Worm (Caenorhabditis elegans) whole organism, L4 larva: ENCODE results near the gene gldi-8.

Experiments used
- D1046.2 ChIP-seq: fragments of 200-800 bp; sonication (Bioruptor generic); IDR thresholded peaks from 2 replicates; pipeline ENCODE4 v1.3.6; 2022; ENCODE audit warnings: missing genetic modification characterization, missing compliant biosample characterization
- F44E2.7 ChIP-seq: fragments of 200-800 bp; sonication (Bioruptor generic); IDR thresholded peaks from 2 replicates; pipeline ENCODE4 v2.1.2; 2022; ENCODE audit warnings: missing genetic modification characterization, missing compliant biosample characterization
- F49E8.2 ChIP-seq: sonication (generic microtip); optimal IDR thresholded peaks from 2 replicates; lab custom pipeline; 2016; ENCODE audit warnings: missing compliant biosample characterization, mild to moderate bottlenecking, missing genetic modification characterization, borderline replicate concordance
- T26A8.4 ChIP-seq: fragments of 200-800 bp; sonication (Bioruptor generic); IDR thresholded peaks from 2 replicates; pipeline ENCODE4 v1.3.6; 2022; ENCODE audit warnings: missing genetic modification characterization, missing compliant biosample characterization
- Y105C5A.15 ChIP-seq: fragments of 200-800 bp; sonication (Bioruptor generic); IDR thresholded peaks from 2 replicates; pipeline ENCODE4 v1.3.6; 2022; ENCODE audit warnings: missing genetic modification characterization, missing compliant biosample characterization
- ZK337.2 ChIP-seq: fragments of 200-800 bp; sonication (Bioruptor generic); IDR thresholded peaks from 2 replicates; pipeline ENCODE4 v1.3.6; 2022; ENCODE audit warnings: missing genetic modification reagents, missing genetic modification characterization, missing compliant biosample characterization
- arid-1 ChIP-seq: fragments of 200-800 bp; sonication (Bioruptor generic); conservative IDR thresholded peaks from 2 replicates; pipeline ENCODE4 v1.3.6; 2022; ENCODE audit warnings: missing genetic modification reagents, missing genetic modification characterization, missing compliant biosample characterization
- attf-4 ChIP-seq: sonication (generic microtip); optimal IDR thresholded peaks from 3 replicates; lab custom pipeline; 2017; ENCODE audit warnings: missing biosample characterization, missing genetic modification characterization
- ceh-20 ChIP-seq: fragments of 200-800 bp; sonication (Bioruptor generic); IDR thresholded peaks from 2 replicates; pipeline ENCODE4 v1.3.6; 2022; ENCODE audit warnings: missing genetic modification reagents, missing genetic modification characterization, missing compliant biosample characterization
- ceh-28 ChIP-seq: fragments of 150-350 bp; optimal IDR thresholded peaks from 2 replicates; lab custom pipeline; 2014; ENCODE audit warnings: missing biosample characterization, missing genetic modification reagents, missing genetic modification characterization
- ceh-62 ChIP-seq: sonication (generic microtip); optimal IDR thresholded peaks from 2 replicates; lab custom pipeline; 2017; ENCODE audit warnings: missing biosample characterization, missing genetic modification characterization
- cey-2 ChIP-seq: sonication (generic microtip); optimal IDR thresholded peaks from 3 replicates; lab custom pipeline; 2017; ENCODE audit warnings: missing genetic modification characterization, mild to moderate bottlenecking, missing compliant biosample characterization, antibody characterized with exemption, borderline replicate concordance; ENCODE audit not compliant: insufficient read depth
- ctbp-1 ChIP-seq: fragments of 200-800 bp; sonication (Bioruptor generic); IDR thresholded peaks from 2 replicates; pipeline ENCODE4 v1.3.6; 2022; ENCODE audit warnings: missing genetic modification reagents, missing genetic modification characterization, missing compliant biosample characterization
- daf-16 ChIP-seq, 3 experiments: sonication (generic microtip); optimal IDR thresholded peaks; 2 replicates each; lab custom pipeline; 2016 to 2017; ENCODE audit warnings: missing genetic modification characterization in 3 of 3, missing genetic modification reagents in 3 of 3, mild to moderate bottlenecking in 2 of 3, missing compliant biosample characterization in 2 of 3, missing biosample characterization in 1 of 3, moderate library complexity in 1 of 3
- dpl-1 ChIP-seq: fragments of 150-350 bp; optimal IDR thresholded peaks from 2 replicates; lab custom pipeline; 2014; ENCODE audit warnings: missing biosample characterization, missing genetic modification reagents, missing genetic modification characterization
- duxl-1 ChIP-seq: sonication (generic microtip); optimal IDR thresholded peaks from 2 replicates; lab custom pipeline; 2016; ENCODE audit warnings: mild to moderate bottlenecking, missing genetic modification characterization, moderate library complexity, missing compliant biosample characterization; ENCODE audit not compliant: poor library complexity
- dve-1 ChIP-seq: sonication (generic microtip); optimal IDR thresholded peaks from 2 replicates; lab custom pipeline; 2017; ENCODE audit warnings: antibody characterized with exemption, mild to moderate bottlenecking, missing genetic modification characterization, missing compliant biosample characterization; ENCODE audit not compliant: insufficient read depth
- egl-27 ChIP-seq: sonication (generic microtip); optimal IDR thresholded peaks from 3 replicates; lab custom pipeline; 2017; ENCODE audit warnings: missing biosample characterization, missing genetic modification reagents, missing genetic modification characterization
- egl-43 ChIP-seq: fragments of 200-800 bp; sonication (Bioruptor generic); IDR thresholded peaks from 2 replicates; pipeline ENCODE4 v1.3.6; 2022; ENCODE audit warnings: missing genetic modification reagents, missing genetic modification characterization, missing compliant biosample characterization
- fos-1 ChIP-seq: fragments of 150-350 bp; optimal IDR thresholded peaks from 2 replicates; lab custom pipeline; 2014; ENCODE audit warnings: missing biosample characterization, missing genetic modification characterization
- hlh-30 ChIP-seq: sonication (generic microtip); optimal IDR thresholded peaks from 2 replicates; lab custom pipeline; 2017; ENCODE audit warnings: antibody characterized with exemption, mild to moderate bottlenecking, missing genetic modification characterization, missing compliant biosample characterization; ENCODE audit not compliant: insufficient read depth
- lin-1 ChIP-seq: fragments of 200-800 bp; sonication (Bioruptor generic); IDR thresholded peaks from 2 replicates; pipeline ENCODE4 v1.3.6; 2022; ENCODE audit warnings: missing genetic modification reagents, missing genetic modification characterization, missing compliant biosample characterization
- lin-13 ChIP-seq: fragments of 150-350 bp; optimal IDR thresholded peaks from 2 replicates; lab custom pipeline; 2014; ENCODE audit warnings: missing biosample characterization, missing genetic modification reagents, missing genetic modification characterization
- lin-29 ChIP-seq: fragments of 200-800 bp; sonication (Bioruptor generic); IDR thresholded peaks from 2 replicates; pipeline ENCODE4 v1.3.6; 2022; ENCODE audit warnings: missing genetic modification reagents, missing genetic modification characterization, missing compliant biosample characterization
- lir-3 ChIP-seq: sonication (generic microtip); optimal IDR thresholded peaks from 2 replicates; lab custom pipeline; 2016; ENCODE audit warnings: mild to moderate bottlenecking, missing genetic modification characterization, missing compliant biosample characterization
- lsy-2 ChIP-seq, 2 experiments: fragments of 150-350 bp in 1 of 2; sonication (generic microtip) in 1 of 2; optimal IDR thresholded peaks; 2 replicates each; lab custom pipeline; 2014 to 2017; ENCODE audit warnings: missing biosample characterization in 2 of 2, missing genetic modification characterization in 2 of 2
- mxl-2 ChIP-seq: fragments of 200-800 bp; sonication (Bioruptor generic); conservative IDR thresholded peaks from 2 replicates; pipeline ENCODE4 v1.3.6; 2022; ENCODE audit warnings: missing genetic modification reagents, missing genetic modification characterization, missing compliant biosample characterization
- mxl-3 ChIP-seq: fragments of 200-800 bp; sonication (Bioruptor generic); optimal IDR thresholded peaks from 2 replicates; lab custom pipeline; 2018; ENCODE audit warnings: mild to moderate bottlenecking, missing genetic modification characterization, missing compliant biosample characterization
- nhr-10 ChIP-seq: fragments of 150-350 bp; optimal IDR thresholded peaks from 2 replicates; lab custom pipeline; 2014; ENCODE audit warnings: missing biosample characterization, missing genetic modification characterization
- nhr-102 ChIP-seq: sonication (generic microtip); optimal IDR thresholded peaks from 2 replicates; lab custom pipeline; 2016; ENCODE audit warnings: mild to moderate bottlenecking, missing genetic modification characterization, moderate library complexity, missing compliant biosample characterization
- nhr-11 ChIP-seq: fragments of 150-350 bp; optimal IDR thresholded peaks from 2 replicates; lab custom pipeline; 2014; ENCODE audit warnings: missing biosample characterization, missing genetic modification characterization
- nhr-111 ChIP-seq: fragments of 200-800 bp; sonication (Bioruptor generic); optimal IDR thresholded peaks from 2 replicates; lab custom pipeline; 2018; ENCODE audit warnings: mild to moderate bottlenecking, missing genetic modification characterization, missing compliant biosample characterization
- nhr-25 ChIP-seq: sonication (generic microtip); optimal IDR thresholded peaks from 2 replicates; lab custom pipeline; 2017; ENCODE audit warnings: missing genetic modification characterization, mild to moderate bottlenecking, missing compliant biosample characterization, antibody characterized with exemption, moderate library complexity, borderline replicate concordance; ENCODE audit not compliant: insufficient read depth
- nhr-41 ChIP-seq: fragments of 200-800 bp; sonication (Bioruptor generic); IDR thresholded peaks from 2 replicates; pipeline ENCODE4 v1.3.6; 2022; ENCODE audit warnings: missing genetic modification reagents, missing genetic modification characterization, missing compliant biosample characterization
- nhr-42 ChIP-seq: fragments of 200-800 bp; sonication (Bioruptor generic); IDR thresholded peaks from 2 replicates; pipeline ENCODE4 v1.3.6; 2022; ENCODE audit warnings: missing genetic modification characterization, missing compliant biosample characterization
- nhr-48 ChIP-seq: sonication (generic microtip); optimal IDR thresholded peaks from 2 replicates; lab custom pipeline; 2016; ENCODE audit warnings: mild to moderate bottlenecking, missing genetic modification characterization, missing compliant biosample characterization
- nhr-6 ChIP-seq: fragments of 150-350 bp; optimal IDR thresholded peaks from 2 replicates; lab custom pipeline; 2014; ENCODE audit warnings: missing biosample characterization, missing genetic modification characterization
- nhr-76 ChIP-seq: fragments of 150-350 bp; optimal IDR thresholded peaks from 2 replicates; lab custom pipeline; 2014; ENCODE audit warnings: missing biosample characterization, missing genetic modification characterization
- php-3 ChIP-seq: fragments of 200-800 bp; sonication (Bioruptor generic); IDR thresholded peaks from 2 replicates; pipeline ENCODE4 v1.3.6; 2022; ENCODE audit warnings: missing genetic modification reagents, missing genetic modification characterization, missing compliant biosample characterization
- pqm-1 ChIP-seq: sonication (generic microtip); optimal IDR thresholded peaks from 2 replicates; lab custom pipeline; 2017; ENCODE audit warnings: missing biosample characterization, missing genetic modification characterization
- saeg-2 ChIP-seq: fragments of 200-800 bp; sonication (Bioruptor generic); IDR thresholded peaks from 2 replicates; pipeline ENCODE4 v1.3.6; 2022; ENCODE audit warnings: missing genetic modification reagents, missing genetic modification characterization, missing compliant biosample characterization
- skn-1 ChIP-seq: fragments of 150-350 bp; optimal IDR thresholded peaks from 2 replicates; lab custom pipeline; 2014; ENCODE audit warnings: missing biosample characterization, missing genetic modification characterization
- snpc-1.2 ChIP-seq: fragments of 200-800 bp; sonication (Bioruptor generic); IDR thresholded peaks from 2 replicates; pipeline ENCODE4 v1.3.6; 2022; ENCODE audit warnings: missing genetic modification reagents, missing genetic modification characterization, missing compliant biosample characterization
- spr-1 ChIP-seq: sonication (generic microtip); optimal IDR thresholded peaks from 2 replicates; lab custom pipeline; 2016; ENCODE audit warnings: mild to moderate bottlenecking, missing genetic modification characterization, missing compliant biosample characterization
- tag-97 ChIP-seq: fragments of 200-800 bp; sonication (Bioruptor generic); IDR thresholded peaks from 2 replicates; pipeline ENCODE4 v1.3.6; 2022; ENCODE audit warnings: missing genetic modification characterization, missing compliant biosample characterization
- unc-130 ChIP-seq: sonication (generic microtip); optimal IDR thresholded peaks from 2 replicates; lab custom pipeline; 2016; ENCODE audit warnings: missing genetic modification reagents, missing genetic modification characterization, missing compliant biosample characterization
- zag-1 ChIP-seq: fragments of 150-350 bp; optimal IDR thresholded peaks from 2 replicates; lab custom pipeline; 2014; ENCODE audit warnings: missing biosample characterization, missing genetic modification characterization
- zfp-2 ChIP-seq: sonication (generic microtip); optimal IDR thresholded peaks from 2 replicates; lab custom pipeline; 2016; ENCODE audit warnings: mild to moderate bottlenecking, missing genetic modification characterization, missing compliant biosample characterization
- zip-2 ChIP-seq: fragments of 150-350 bp; optimal IDR thresholded peaks from 2 replicates; lab custom pipeline; 2014; ENCODE audit warnings: missing biosample characterization, missing genetic modification characterization

gldi-8 gene

ce11 chrIII:12568036-12568649 lies 31.4 kb downstream of the gldi-8 start:
- TF ChIP-seq attf-4 (tag; lab: Kevin White, UChicago), result no peak
- TF ChIP-seq nhr-6, result peak; percentile 75
- TF ChIP-seq ZK337.2, result no peak
- peak; percentile 59 for TF ChIP-seq dpl-1 (GFP tag; lab: Kevin White, UChicago)
- no peak for TF ChIP-seq ceh-28 (tag; lab: Kevin White, UChicago)
- TF ChIP-seq tag-97 (GFP tag; lab: Robert Waterston, UW), result no peak
- TF ChIP-seq nhr-42 (GFP tag; lab: Robert Waterston, UW), result no peak
- no peak for TF ChIP-seq lir-3
- no peak for TF ChIP-seq F49E8.2
- no peak for TF ChIP-seq nhr-41 (GFP tag; lab: Robert Waterston, UW)
- TF ChIP-seq nhr-10 (tag; lab: Kevin White, UChicago), result peak; percentile 83
- TF ChIP-seq nhr-25 (tag; lab: Kevin White, UChicago), result no peak
- TF ChIP-seq nhr-111, result no peak
- TF ChIP-seq lin-13, result peak; percentile 4
- TF ChIP-seq lin-1 (GFP tag; lab: Robert Waterston, UW), result peak; percentile 57; the same call in 1 of the 2 replicates
- TF ChIP-seq php-3, result no peak
- peak; percentile 37 for TF ChIP-seq T26A8.4 (GFP tag; lab: Robert Waterston, UW)
- no peak; the same call in 1 of the 2 replicates for TF ChIP-seq mxl-2
- peak; percentile 57 for TF ChIP-seq spr-1 (tag; lab: Kevin White, UChicago)
- peak; percentile 70 for TF ChIP-seq nhr-11 (tag; lab: Kevin White, UChicago)
- TF ChIP-seq fos-1 (tag; lab: Kevin White, UChicago), result no peak
- no peak for TF ChIP-seq snpc-1.2
- TF ChIP-seq unc-130 (GFP tag; lab: Kevin White, UChicago), result no peak
- TF ChIP-seq D1046.2 (GFP tag; lab: Robert Waterston, UW), result 0 out of 2 replicates have a peak, but pooled peaks have one; percentile 38
- TF ChIP-seq nhr-76, result no peak
- no peak for TF ChIP-seq egl-27 (tag; lab: Kevin White, UChicago)
- peak; percentile 53 for TF ChIP-seq cey-2 (tag; lab: Kevin White, UChicago)
- peak; percentile 96 for TF ChIP-seq mxl-3 (GFP tag; lab: Kevin White, UChicago)
- peak; percentile 87 for TF ChIP-seq nhr-48 (tag; lab: Kevin White, UChicago)
- no peak for TF ChIP-seq F44E2.7 (GFP tag; lab: Robert Waterston, UW)
- TF ChIP-seq pqm-1 (tag; lab: Kevin White, UChicago), result peak; percentile 33
- TF ChIP-seq zag-1 (tag; lab: Kevin White, UChicago), result no peak
- no peak for TF ChIP-seq zfp-2
- peak; percentile 33 for TF ChIP-seq duxl-1 (tag; lab: Kevin White, UChicago)
- no peak for TF ChIP-seq zip-2 (tag; lab: Kevin White, UChicago)
- TF ChIP-seq lin-29 (GFP tag; lab: Robert Waterston, UW), result no peak
- TF ChIP-seq arid-1 (GFP tag; lab: Robert Waterston, UW), result 0 out of 2 replicates have a peak, but pooled peaks have one; percentile 29
- peak; percentile 7 to 11 for TF ChIP-seq daf-16 (GFP tag; optimal IDR thresholded peaks at IDR 0.05; lab: Kevin White, UChicago)
- peak; percentile 73 for TF ChIP-seq daf-16 (tag; optimal IDR thresholded peaks at IDR 0.05; lab: Kevin White, UChicago)
- TF ChIP-seq ceh-62, result no peak
- TF ChIP-seq ctbp-1, result peak; percentile 65
- no peak for TF ChIP-seq saeg-2 (GFP tag; lab: Robert Waterston, UW)
- peak; percentile 72 for TF ChIP-seq nhr-102 (tag; lab: Kevin White, UChicago)
- TF ChIP-seq skn-1, result no peak
- peak; percentile 99 for TF ChIP-seq hlh-30
- peak; percentile 96 for TF ChIP-seq dve-1 (tag; lab: Kevin White, UChicago)
- TF ChIP-seq lsy-2 (tag; optimal IDR thresholded peaks at IDR 0.05; lab: Kevin White, UChicago), result peak; percentile 64 to 80
- no peak for TF ChIP-seq egl-43 (GFP tag; lab: Robert Waterston, UW)
- TF ChIP-seq Y105C5A.15, result no peak
- 0 out of 2 replicates have a peak, but pooled peaks have one; percentile 21 for TF ChIP-seq ceh-20 (GFP tag; lab: Robert Waterston, UW)
